Fruit fly (Drosophila melanogaster) whole organism, adult: Measurements from ENCODE around the gene CG31406.

Source experiments
- CG12768 ChIP-seq: fragments of 200-800 bp; sonication (Bioruptor generic); optimal IDR thresholded peaks from 2 replicates; lab custom pipeline; 2017; ENCODE audit warnings: missing biosample characterization, missing genetic modification characterization, mild to moderate bottlenecking, moderate library complexity, missing genetic modification reagents
- cic ChIP-seq: fragments of 200-800 bp; sonication (Bioruptor generic); optimal IDR thresholded peaks from 2 replicates; lab custom pipeline; 2017; ENCODE audit warnings: missing biosample characterization, mild to moderate bottlenecking, missing genetic modification characterization, moderate library complexity
- kay ChIP-seq: fragments of 200-800 bp; sonication (Bioruptor generic); peaks from one replicate; lab custom pipeline; 2016; ENCODE audit warnings: missing biosample characterization, missing genetic modification characterization, borderline replicate concordance

- TF ChIP-seq CG12768 (GFP tag; lab: Kevin White, UChicago) (peak; percentile 55), kay (GFP tag; lab: Kevin White, UChicago) (peak; percentile 87), cic (GFP tag; lab: Kevin White, UChicago) (peak; percentile 40)
Observed at dm6 chr3R:10350741-10351629, 2.4 kb downstream of the CG31406 start.
